Fruit fly (Drosophila melanogaster) whole organism, prepupa: ENCODE data around the gene Uba5.
A peak's percentile ranks its signal among the peaks of the same experiment; 100 is the strongest.

Source experiments
- CG10669 ChIP-seq: fragments of 200-800 bp; sonication (Bioruptor generic); optimal IDR thresholded peaks from 3 replicates; lab custom pipeline; 2018; ENCODE audit warnings: missing biosample characterization, mild to moderate bottlenecking, missing genetic modification characterization, moderate library complexity
- CG11762 ChIP-seq: fragments of 200-800 bp; sonication (Bioruptor generic); optimal IDR thresholded peaks from 3 replicates; lab custom pipeline; 2016; ENCODE audit warnings: missing biosample characterization, missing genetic modification characterization; ENCODE audit not compliant: insufficient read depth
- CG11902 ChIP-seq: fragments of 200-800 bp; sonication (Bioruptor generic); optimal IDR thresholded peaks from 3 replicates; lab custom pipeline; 2016; ENCODE audit warnings: missing biosample characterization, missing genetic modification characterization
- CG1621 ChIP-seq: fragments of 200-800 bp; sonication (Bioruptor generic); optimal IDR thresholded peaks from 3 replicates; lab custom pipeline; 2018; ENCODE audit warnings: missing biosample characterization, mild to moderate bottlenecking, missing genetic modification characterization
- CG16779 ChIP-seq: fragments of 200-800 bp; sonication (Bioruptor generic); optimal IDR thresholded peaks from 3 replicates; lab custom pipeline; 2017; ENCODE audit warnings: missing biosample characterization, mild to moderate bottlenecking, missing genetic modification characterization
- CG3032 ChIP-seq: fragments of 200-800 bp; optimal IDR thresholded peaks from 2 replicates; lab custom pipeline; 2019; ENCODE audit warnings: missing biosample characterization, mild to moderate bottlenecking, missing genetic modification characterization, moderate library complexity
- CG32006 ChIP-seq: fragments of 200-800 bp; sonication (Bioruptor generic); optimal IDR thresholded peaks from 3 replicates; lab custom pipeline; 2017; ENCODE audit warnings: missing biosample characterization, mild to moderate bottlenecking, missing genetic modification characterization
- CG34406 ChIP-seq: fragments of 200-800 bp; sonication (Bioruptor generic); optimal IDR thresholded peaks from 3 replicates; lab custom pipeline; 2016; ENCODE audit warnings: missing biosample characterization, missing genetic modification characterization
- CG3919 ChIP-seq: fragments of 200-800 bp; sonication (Bioruptor generic); optimal IDR thresholded peaks from 3 replicates; lab custom pipeline; 2016; ENCODE audit warnings: missing biosample characterization, missing genetic modification characterization
- CG4318 ChIP-seq: fragments of 200-800 bp; sonication (Bioruptor generic); optimal IDR thresholded peaks from 3 replicates; lab custom pipeline; 2017; ENCODE audit warnings: missing biosample characterization, mild to moderate bottlenecking, missing genetic modification characterization
- CG6163 ChIP-seq: fragments of 200-800 bp; sonication (Bioruptor generic); IDR thresholded peaks from 3 replicates; pipeline ENCODE4 v1.3.6; 2022; ENCODE audit warnings: missing biosample characterization, missing genetic modification characterization
- CG6276 ChIP-seq: fragments of 200-800 bp; sonication (Bioruptor generic); optimal IDR thresholded peaks from 2 replicates; lab custom pipeline; 2017; ENCODE audit warnings: missing biosample characterization, mild to moderate bottlenecking, missing genetic modification characterization
- CG6792 ChIP-seq: fragments of 200-800 bp; sonication (Bioruptor generic); optimal IDR thresholded peaks from 3 replicates; lab custom pipeline; 2016; ENCODE audit warnings: missing biosample characterization, missing genetic modification characterization
- CG7368 ChIP-seq: fragments of 200-800 bp; sonication (Bioruptor generic); optimal IDR thresholded peaks from 3 replicates; lab custom pipeline; 2016; ENCODE audit warnings: missing biosample characterization, missing genetic modification characterization
- CG8319 ChIP-seq: fragments of 200-800 bp; sonication (Bioruptor generic); optimal IDR thresholded peaks from 3 replicates; lab custom pipeline; 2016; ENCODE audit warnings: missing biosample characterization, missing genetic modification characterization
- CG8632 ChIP-seq: fragments of 200-800 bp; sonication (Bioruptor generic); optimal IDR thresholded peaks from 3 replicates; lab custom pipeline; 2016; ENCODE audit warnings: missing biosample characterization, missing genetic modification characterization
- CG9139 ChIP-seq: fragments of 200-800 bp; sonication (Bioruptor generic); optimal IDR thresholded peaks from 3 replicates; lab custom pipeline; 2017; ENCODE audit warnings: missing biosample characterization, mild to moderate bottlenecking, missing genetic modification characterization
- Eip78C ChIP-seq: fragments of 200-800 bp; sonication (Bioruptor generic); peaks from one replicate; lab custom pipeline; 2016; ENCODE audit warnings: missing biosample characterization, missing genetic modification characterization
- Eip93F ChIP-seq: fragments of 200-800 bp; sonication (Bioruptor generic); optimal IDR thresholded peaks from 2 replicates; lab custom pipeline; 2016; ENCODE audit warnings: missing biosample characterization, mild to moderate bottlenecking, missing genetic modification characterization
- Ets21C ChIP-seq: fragments of 200-800 bp; sonication (Bioruptor generic); optimal IDR thresholded peaks from 3 replicates; lab custom pipeline; 2016; ENCODE audit warnings: missing biosample characterization, missing genetic modification characterization
- Ets96B ChIP-seq: fragments of 200-800 bp; optimal IDR thresholded peaks from 2 replicates; lab custom pipeline; 2019; ENCODE audit warnings: missing biosample characterization, mild to moderate bottlenecking, missing genetic modification characterization, moderate library complexity
- Gug ChIP-seq: fragments of 200-800 bp; sonication (Bioruptor generic); IDR thresholded peaks from 2 replicates; pipeline ENCODE4 v1.3.6; 2022; ENCODE audit warnings: missing biosample characterization, missing genetic modification characterization
- Hr38 ChIP-seq: sonication (Bioruptor generic); optimal IDR thresholded peaks from 2 replicates; lab custom pipeline; 2016; ENCODE audit warnings: missing biosample characterization, missing genetic modification characterization
- Hr4 ChIP-seq: fragments of 200-800 bp; sonication (Bioruptor generic); optimal IDR thresholded peaks from 3 replicates; lab custom pipeline; 2016; ENCODE audit warnings: missing biosample characterization, missing genetic modification characterization
- Met ChIP-seq: fragments of 200-800 bp; sonication (Bioruptor generic); optimal IDR thresholded peaks from 3 replicates; lab custom pipeline; 2016; ENCODE audit warnings: missing biosample characterization, missing genetic modification characterization
- OdsH ChIP-seq: fragments of 200-800 bp; sonication (Bioruptor generic); optimal IDR thresholded peaks from 3 replicates; lab custom pipeline; 2016; ENCODE audit warnings: missing biosample characterization, missing genetic modification characterization
- Smox ChIP-seq: fragments of 200-800 bp; sonication (Bioruptor generic); optimal IDR thresholded peaks from 3 replicates; lab custom pipeline; 2016; ENCODE audit warnings: missing biosample characterization, missing genetic modification characterization
- Sox102F ChIP-seq: fragments of 200-800 bp; sonication (Bioruptor generic); optimal IDR thresholded peaks from 2 replicates; lab custom pipeline; 2016; ENCODE audit warnings: missing biosample characterization, mild to moderate bottlenecking, missing genetic modification characterization
- Sox14 ChIP-seq: fragments of 200-800 bp; sonication (Bioruptor generic); optimal IDR thresholded peaks from 3 replicates; lab custom pipeline; 2016; ENCODE audit warnings: missing biosample characterization, missing genetic modification characterization
- Sox15 ChIP-seq: fragments of 200-800 bp; sonication (Bioruptor generic); optimal IDR thresholded peaks from 3 replicates; lab custom pipeline; 2016; ENCODE audit warnings: missing biosample characterization, missing genetic modification characterization
- achi ChIP-seq: fragments of 200-800 bp; sonication (Bioruptor generic); optimal IDR thresholded peaks from 3 replicates; lab custom pipeline; 2016; ENCODE audit warnings: missing biosample characterization, missing genetic modification characterization
- acj6 ChIP-seq: fragments of 200-800 bp; sonication (Bioruptor generic); optimal IDR thresholded peaks from 3 replicates; lab custom pipeline; 2016; ENCODE audit warnings: missing biosample characterization, missing genetic modification characterization
- dac ChIP-seq: fragments of 200-800 bp; sonication (Bioruptor generic); optimal IDR thresholded peaks from 2 replicates; lab custom pipeline; 2017; ENCODE audit warnings: missing biosample characterization, mild to moderate bottlenecking, missing genetic modification characterization
- eg ChIP-seq: fragments of 200-800 bp; sonication (Bioruptor generic); IDR thresholded peaks from 3 replicates; pipeline ENCODE4 v1.3.6; 2022; ENCODE audit warnings: missing biosample characterization, missing genetic modification characterization
- fd85E ChIP-seq: fragments of 200-800 bp; sonication (Bioruptor generic); optimal IDR thresholded peaks from 3 replicates; lab custom pipeline; 2016; ENCODE audit warnings: missing biosample characterization, missing genetic modification characterization
- fkh ChIP-seq: fragments of 200-800 bp; sonication (Bioruptor generic); optimal IDR thresholded peaks from 3 replicates; lab custom pipeline; 2017; ENCODE audit warnings: missing biosample characterization, mild to moderate bottlenecking, missing genetic modification characterization, moderate library complexity
- lz ChIP-seq: fragments of 200-800 bp; sonication (Bioruptor generic); optimal IDR thresholded peaks from 3 replicates; lab custom pipeline; 2016; ENCODE audit warnings: missing biosample characterization, missing genetic modification characterization
- net ChIP-seq: fragments of 200-800 bp; sonication (Bioruptor generic); optimal IDR thresholded peaks from 3 replicates; lab custom pipeline; 2016; ENCODE audit warnings: missing biosample characterization, missing genetic modification characterization
- pdm3 ChIP-seq: fragments of 200-800 bp; sonication (Bioruptor generic); optimal IDR thresholded peaks from 3 replicates; lab custom pipeline; 2016; ENCODE audit warnings: missing biosample characterization, missing genetic modification characterization
- salr ChIP-seq, 2 experiments: fragments of 200-800 bp; sonication (Bioruptor generic); optimal IDR thresholded peaks; 3 replicates each; lab custom pipeline; 2016 to 2018; ENCODE audit warnings: missing biosample characterization in 2 of 2, missing genetic modification characterization in 2 of 2, mild to moderate bottlenecking in 1 of 2
- spab ChIP-seq: fragments of 200-800 bp; sonication (Bioruptor generic); optimal IDR thresholded peaks from 2 replicates; lab custom pipeline; 2017; ENCODE audit warnings: missing biosample characterization, mild to moderate bottlenecking, missing genetic modification characterization, missing genetic modification reagents
- ss ChIP-seq, 2 experiments: fragments of 200-800 bp; sonication (Bioruptor generic); optimal IDR thresholded peaks; 2 replicates in 1 of 2; 3 replicates in 1 of 2; lab custom pipeline; 2017 to 2018; ENCODE audit warnings: mild to moderate bottlenecking in 2 of 2, missing biosample characterization in 2 of 2, missing genetic modification characterization in 2 of 2, moderate library complexity in 1 of 2
- svp ChIP-seq: fragments of 200-800 bp; sonication (Bioruptor generic); peaks from one replicate; lab custom pipeline; 2016; ENCODE audit warnings: missing biosample characterization, missing genetic modification characterization
- topi ChIP-seq: fragments of 200-800 bp; sonication (Bioruptor generic); optimal IDR thresholded peaks from 3 replicates; lab custom pipeline; 2016; ENCODE audit warnings: missing biosample characterization, missing genetic modification characterization

Gene Uba5

dm6 chrX:11452846-11453391 is 30.4 kb upstream of the Uba5 start (continued):
- peak; percentile 83 for TF ChIP-seq CG7368 (GFP tag; lab: Kevin White, UChicago)
- peak; percentile 78 for TF ChIP-seq CG3032 (tag; lab: Kevin White, UChicago)
- peak; percentile 89 for TF ChIP-seq CG4318 (GFP tag; lab: Kevin White, UChicago)
- TF ChIP-seq ss (GFP tag; optimal IDR thresholded peaks at IDR 0.05; lab: Kevin White, UChicago): peak; percentile 68 to 77
- peak; percentile 88 for TF ChIP-seq pdm3 (GFP tag; lab: Kevin White, UChicago)
- peak; percentile 80 for TF ChIP-seq CG1621 (tag; lab: Kevin White, UChicago)
- peak; percentile 74 for TF ChIP-seq CG6792 (GFP tag; lab: Kevin White, UChicago)
- TF ChIP-seq fkh (GFP tag; lab: Kevin White, UChicago): no peak
- TF ChIP-seq, all 60 proteins: peak for 55

dm6 chrX:11453638-11454037 is 29.7 kb upstream of the Uba5 start:
- no peak for TF ChIP-seq CG34406 (GFP tag; lab: Kevin White, UChicago)
- no peak for TF ChIP-seq Hr4
- TF ChIP-seq Sox14: no peak
- no peak for TF ChIP-seq ss (GFP tag; optimal IDR thresholded peaks at IDR 0.05; lab: Kevin White, UChicago)
- TF ChIP-seq pdm3 (GFP tag; lab: Kevin White, UChicago): no peak
- TF ChIP-seq dac (GFP tag; lab: Kevin White, UChicago): no peak
- no peak for TF ChIP-seq Ets21C (GFP tag; lab: Kevin White, UChicago)
- no peak for TF ChIP-seq fd85E
- no peak for TF ChIP-seq achi (GFP tag; lab: Kevin White, UChicago)
- TF ChIP-seq CG16779: no peak
- TF ChIP-seq topi (GFP tag; lab: Kevin White, UChicago): no peak
- no peak for TF ChIP-seq Sox102F (GFP tag; lab: Kevin White, UChicago)

dm6 chrX:11454189-11454882 is 29.0 kb upstream of the Uba5 start, which contains the start of the genes Evi5 and HP5:
Gene Evi5 (minus strand): TSS chrX:11454386.
Gene HP5 (plus strand): TSS chrX:11454786.
- peak; percentile 17 for TF ChIP-seq CG3919
- TF ChIP-seq acj6 (GFP tag; lab: Kevin White, UChicago): peak; percentile 71
- no peak for TF ChIP-seq spab (GFP tag; lab: Kevin White, UChicago)
- peak; percentile 48 for TF ChIP-seq Hr4
- no peak for TF ChIP-seq Hr38
- no peak for TF ChIP-seq CG6792 (GFP tag; lab: Kevin White, UChicago)
- peak; percentile 9 for TF ChIP-seq CG11902 (GFP tag; lab: Kevin White, UChicago)
- TF ChIP-seq salr (GFP tag; optimal IDR thresholded peaks at IDR 0.05; lab: Kevin White, UChicago): peak in 1 of 2 experiments; percentile 11
- no peak for TF ChIP-seq CG8319 (GFP tag; lab: Kevin White, UChicago)
- TF ChIP-seq Smox (GFP tag; lab: Kevin White, UChicago): no peak
- no peak for TF ChIP-seq fkh (GFP tag; lab: Kevin White, UChicago)
- no peak for TF ChIP-seq CG32006 (GFP tag; lab: Kevin White, UChicago)
- TF ChIP-seq fd85E: no peak
- TF ChIP-seq lz: peak; percentile 78
- TF ChIP-seq svp: peak; percentile 84
- TF ChIP-seq Sox102F (GFP tag; lab: Kevin White, UChicago): peak; percentile 7
- TF ChIP-seq Sox14: peak; percentile 17
- peak; percentile 72; the same call in 2 of the 3 replicates for TF ChIP-seq eg (GFP tag; lab: Robert Waterston, UW)
- peak; percentile 34 for TF ChIP-seq topi (GFP tag; lab: Kevin White, UChicago)
- peak; percentile 22 for TF ChIP-seq dac (GFP tag; lab: Kevin White, UChicago)
- TF ChIP-seq CG6276: no peak
- peak; percentile 28 for TF ChIP-seq OdsH (GFP tag; lab: Kevin White, UChicago)
- peak; percentile 13 for TF ChIP-seq Sox15 (GFP tag; lab: Kevin White, UChicago)
- peak; percentile 22 for TF ChIP-seq CG10669
- 0 out of 3 replicates have a peak, but pooled peaks have one; percentile 11 for TF ChIP-seq CG6163
- peak; percentile 76 for TF ChIP-seq Eip78C (GFP tag; lab: Kevin White, UChicago)
- no peak for TF ChIP-seq net
- no peak for TF ChIP-seq CG11762 (GFP tag; lab: Kevin White, UChicago)
- peak; percentile 51 for TF ChIP-seq Met (GFP tag; lab: Kevin White, UChicago)
- peak; percentile 27 for TF ChIP-seq Eip93F (GFP tag; lab: Kevin White, UChicago)
- TF ChIP-seq ss (GFP tag; optimal IDR thresholded peaks at IDR 0.05; lab: Kevin White, UChicago): no peak
- TF ChIP-seq CG8632 (GFP tag; lab: Kevin White, UChicago): no peak
- no peak for TF ChIP-seq Ets96B
- TF ChIP-seq CG34406 (GFP tag; lab: Kevin White, UChicago): no peak
- peak; percentile 47 for TF ChIP-seq Gug
- TF ChIP-seq CG4318 (GFP tag; lab: Kevin White, UChicago): peak; percentile 22
- TF ChIP-seq CG9139 (GFP tag; lab: Kevin White, UChicago): no peak
- TF ChIP-seq CG1621 (tag; lab: Kevin White, UChicago): peak; percentile 99
